Fruit fly (Drosophila melanogaster) whole organism, wandering third instar larva: Measurements from ENCODE around the gene CG10283.
A peak's percentile ranks its signal among the peaks of the same experiment; 100 is the strongest.

ENCODE experiments used
- Abd-B ChIP-seq: fragments of >200 bp; optimal IDR thresholded peaks from 2 replicates; lab custom pipeline; 2017; ENCODE audit warnings: missing biosample characterization, missing genetic modification characterization
- CG9705 ChIP-seq: fragments of 200-800 bp; sonication (Bioruptor generic); optimal IDR thresholded peaks from 2 replicates; lab custom pipeline; 2018; ENCODE audit warnings: missing biosample characterization, mild to moderate bottlenecking, missing genetic modification characterization
- Dfd ChIP-seq: fragments of >200 bp; optimal IDR thresholded peaks from 2 replicates; lab custom pipeline; 2017; ENCODE audit warnings: missing biosample characterization, missing genetic modification characterization
- Dif ChIP-seq: fragments of 200-275, 200-300 bp; sonication (Bioruptor generic); optimal IDR thresholded peaks from 2 replicates; lab custom pipeline; 2018; ENCODE audit warnings: missing biosample characterization, missing genetic modification characterization; ENCODE audit not compliant: partially characterized antibody
- GATAd ChIP-seq: sonication (Bioruptor generic); optimal IDR thresholded peaks from 2 replicates; lab custom pipeline; 2016; ENCODE audit warnings: missing biosample characterization, missing genetic modification characterization
- Hr78 ChIP-seq: fragments of >200 bp; optimal IDR thresholded peaks from 2 replicates; lab custom pipeline; 2017; ENCODE audit warnings: missing biosample characterization, missing genetic modification characterization
- Hr83 ChIP-seq: fragments of 200-300 bp; sonication (Bioruptor generic); optimal IDR thresholded peaks from 2 replicates; lab custom pipeline; 2016; ENCODE audit warnings: missing biosample characterization, mild to moderate bottlenecking, missing genetic modification characterization, moderate library complexity; ENCODE audit not compliant: poor library complexity, severe bottlenecking
- Jra ChIP-seq: sonication (Bioruptor generic); optimal IDR thresholded peaks from 2 replicates; lab custom pipeline; 2016; ENCODE audit warnings: missing biosample characterization, missing genetic modification characterization
- Mio ChIP-seq: sonication (Bioruptor generic); optimal IDR thresholded peaks from 2 replicates; lab custom pipeline; 2016; ENCODE audit warnings: missing biosample characterization, missing genetic modification characterization
- Myc ChIP-seq: fragments of >200 bp; optimal IDR thresholded peaks from 2 replicates; lab custom pipeline; 2017
- Rel ChIP-seq, 2 experiments: fragments of 200-800 bp; sonication (Bioruptor generic) in 1 of 2; optimal IDR thresholded peaks; 2 replicates in 1 of 2; 3 replicates in 1 of 2; lab custom pipeline; 2016 to 2019; ENCODE audit warnings: mild to moderate bottlenecking in 2 of 2, missing biosample characterization in 2 of 2, missing genetic modification characterization in 2 of 2, moderate library complexity in 1 of 2
- Sp1 ChIP-seq: fragments of 200-800 bp; sonication (Bioruptor generic); optimal IDR thresholded peaks from 3 replicates; lab custom pipeline; 2019; ENCODE audit warnings: missing biosample characterization, mild to moderate bottlenecking, missing genetic modification characterization, moderate library complexity
- Vsx2 ChIP-seq: fragments of 200-300, 225-300 bp; sonication (Bioruptor generic); optimal IDR thresholded peaks from 2 replicates; lab custom pipeline; 2018; ENCODE audit warnings: missing biosample characterization, missing genetic modification characterization; ENCODE audit not compliant: partially characterized antibody
- br ChIP-seq: fragments of 200-800 bp; sonication (Bioruptor generic); optimal IDR thresholded peaks from 2 replicates; lab custom pipeline; 2016; ENCODE audit warnings: missing biosample characterization, missing genetic modification characterization
- brk ChIP-seq: fragments of 200-800 bp; sonication (Bioruptor generic); optimal IDR thresholded peaks from 2 replicates; lab custom pipeline; 2016; ENCODE audit warnings: missing biosample characterization, mild to moderate bottlenecking, missing genetic modification characterization
- dl ChIP-seq, 2 experiments: fragments of 175-275, 200-275 bp in 1 of 2; fragments of 200-275 bp in 1 of 2; sonication (Bioruptor generic); optimal IDR thresholded peaks; lab custom pipeline; 2018; ENCODE audit warnings: mild to moderate bottlenecking in 2 of 2, missing biosample characterization in 2 of 2, missing genetic modification characterization in 2 of 2, moderate library complexity in 2 of 2; ENCODE audit not compliant: partially characterized antibody in 2 of 2, insufficient read depth in 1 of 2
- dmrt93B ChIP-seq: fragments of 200-800 bp; sonication (Bioruptor generic); optimal IDR thresholded peaks from 2 replicates; lab custom pipeline; 2018; ENCODE audit warnings: missing biosample characterization, mild to moderate bottlenecking, missing genetic modification characterization
- dsf ChIP-seq: sonication (Bioruptor generic); optimal IDR thresholded peaks from 2 replicates; lab custom pipeline; 2016; ENCODE audit warnings: missing biosample characterization, missing genetic modification characterization, borderline replicate concordance
- ey ChIP-seq: fragments of 200-800 bp; sonication (Bioruptor generic); optimal IDR thresholded peaks from 2 replicates; lab custom pipeline; 2016; ENCODE audit warnings: missing biosample characterization, missing genetic modification characterization
- foxo ChIP-seq, 2 experiments: fragments of 200-800 bp; sonication (Bioruptor generic); optimal IDR thresholded peaks; 2 replicates in 1 of 2; 3 replicates in 1 of 2; lab custom pipeline; 2016 to 2017; ENCODE audit warnings: missing biosample characterization in 2 of 2, missing genetic modification characterization in 2 of 2
- fru ChIP-seq: fragments of 200-800 bp; sonication (Bioruptor generic); optimal IDR thresholded peaks from 3 replicates; lab custom pipeline; 2016; ENCODE audit warnings: missing biosample characterization, mild to moderate bottlenecking, missing genetic modification characterization
- jim ChIP-seq: fragments of 175-275, 200-325 bp; sonication (Bioruptor generic); optimal IDR thresholded peaks from 2 replicates; lab custom pipeline; 2016; ENCODE audit warnings: missing biosample characterization, mild to moderate bottlenecking, missing genetic modification characterization
- pan ChIP-seq: fragments of >200 bp; optimal IDR thresholded peaks from 2 replicates; lab custom pipeline; 2017
- psq ChIP-seq: fragments of 200-800 bp; sonication (Bioruptor generic); optimal IDR thresholded peaks from 3 replicates; lab custom pipeline; 2017; ENCODE audit warnings: missing biosample characterization, mild to moderate bottlenecking, missing genetic modification characterization, moderate library complexity
- sage ChIP-seq: fragments of 200-800 bp; sonication (Bioruptor generic); optimal IDR thresholded peaks from 2 replicates; lab custom pipeline; 2016; ENCODE audit warnings: missing biosample characterization, mild to moderate bottlenecking, missing genetic modification characterization
- sv ChIP-seq: fragments of 200-800 bp; sonication (Bioruptor generic); optimal IDR thresholded peaks from 3 replicates; lab custom pipeline; 2016; ENCODE audit warnings: missing biosample characterization, missing genetic modification characterization
- usp ChIP-seq: fragments of >200 bp; optimal IDR thresholded peaks from 2 replicates; lab custom pipeline; 2017; ENCODE audit warnings: missing biosample characterization, missing genetic modification characterization
- woc ChIP-seq: sonication (Bioruptor generic); optimal IDR thresholded peaks from 2 replicates; lab custom pipeline; 2016; ENCODE audit warnings: missing biosample characterization, mild to moderate bottlenecking, missing genetic modification characterization

CG10283 gene

dm6 chr2L:18503760-18504159 lies 19.4 kb upstream of the CG10283 start, which contains the start of gene kon:
TSS of gene kon (minus strand) at chr2L:18503978.
- no peak for TF ChIP-seq sage
- TF ChIP-seq GATAd, result no peak
- TF ChIP-seq Hr78 (GFP tag; lab: Kevin White, UChicago), result no peak
- no peak for TF ChIP-seq Hr83
- no peak for TF ChIP-seq Vsx2 (GFP tag; lab: Kevin White, UChicago)
- TF ChIP-seq ey (GFP tag; lab: Kevin White, UChicago), result no peak
- no peak for TF ChIP-seq Rel (GFP tag; optimal IDR thresholded peaks at IDR 0.05; lab: Kevin White, UChicago)
- no peak for TF ChIP-seq Rel (tag; optimal IDR thresholded peaks at IDR 0.05; lab: Kevin White, UChicago)
- TF ChIP-seq sv (GFP tag; lab: Kevin White, UChicago), result no peak
- TF ChIP-seq Myc (lab: Kevin White, UChicago), result no peak
- no peak for TF ChIP-seq fru (GFP tag; lab: Kevin White, UChicago)
- TF ChIP-seq dmrt93B (GFP tag; lab: Kevin White, UChicago), result no peak
- no peak for TF ChIP-seq foxo (GFP tag; optimal IDR thresholded peaks at IDR 0.05; lab: Kevin White, UChicago)

DNA sequence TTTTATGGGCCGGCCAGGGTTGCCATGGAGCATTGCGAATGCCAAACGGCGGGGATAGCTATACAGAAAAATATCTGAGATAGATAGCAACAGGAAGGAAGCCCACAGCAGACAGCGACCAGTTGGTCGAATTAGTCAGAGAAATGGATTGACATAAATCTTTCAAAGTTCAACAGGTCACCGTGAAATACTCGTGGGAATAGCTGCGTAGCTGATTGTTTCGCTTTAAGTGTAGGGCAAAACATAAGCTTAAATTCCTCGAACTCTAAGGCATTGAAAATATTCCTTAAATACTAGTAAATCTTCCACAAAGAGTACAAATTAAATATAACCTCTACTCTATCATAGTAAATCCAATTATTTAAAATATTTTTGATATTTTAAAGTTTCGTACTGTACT lies 15.6 kb upstream of the CG10283 start:
- TF ChIP-seq Dif (GFP tag; lab: Kevin White, UChicago), result no peak
- no peak for TF ChIP-seq Myc (lab: Kevin White, UChicago)
- no peak for TF ChIP-seq pan (lab: Kevin White, UChicago)
- no peak for TF ChIP-seq Abd-B (GFP tag; lab: Kevin White, UChicago)
- no peak for TF ChIP-seq dsf
- TF ChIP-seq Hr78 (GFP tag; lab: Kevin White, UChicago), result no peak
- TF ChIP-seq Sp1, result no peak
- TF ChIP-seq sage, result no peak
- TF ChIP-seq Mio (GFP tag; lab: Kevin White, UChicago), result no peak
- no peak for TF ChIP-seq Vsx2 (GFP tag; lab: Kevin White, UChicago)
- TF ChIP-seq CG9705 (GFP tag; lab: Kevin White, UChicago), result no peak
- TF ChIP-seq br (GFP tag; lab: Kevin White, UChicago), result no peak

dm6 chr2L:18496834-18497233 lies 12.5 kb upstream of the CG10283 start:
- TF ChIP-seq sage, result no peak
- no peak for TF ChIP-seq Dfd (GFP tag; lab: Kevin White, UChicago)
- no peak for TF ChIP-seq Dif (GFP tag; lab: Kevin White, UChicago)
- no peak for TF ChIP-seq dmrt93B (GFP tag; lab: Kevin White, UChicago)
- no peak for TF ChIP-seq Sp1
- TF ChIP-seq Hr83, result no peak
- no peak for TF ChIP-seq Hr78 (GFP tag; lab: Kevin White, UChicago)
- TF ChIP-seq Abd-B (GFP tag; lab: Kevin White, UChicago), result no peak

dm6 chr2L:18493122-18493521 lies 8.8 kb upstream of the CG10283 start:
- TF ChIP-seq woc (GFP tag; lab: Kevin White, UChicago) (no peak), brk (GFP tag; lab: Kevin White, UChicago) (no peak), usp (GFP tag; lab: Kevin White, UChicago) (no peak), jim (GFP tag; lab: Kevin White, UChicago) (no peak), Jra (no peak)

DNA sequence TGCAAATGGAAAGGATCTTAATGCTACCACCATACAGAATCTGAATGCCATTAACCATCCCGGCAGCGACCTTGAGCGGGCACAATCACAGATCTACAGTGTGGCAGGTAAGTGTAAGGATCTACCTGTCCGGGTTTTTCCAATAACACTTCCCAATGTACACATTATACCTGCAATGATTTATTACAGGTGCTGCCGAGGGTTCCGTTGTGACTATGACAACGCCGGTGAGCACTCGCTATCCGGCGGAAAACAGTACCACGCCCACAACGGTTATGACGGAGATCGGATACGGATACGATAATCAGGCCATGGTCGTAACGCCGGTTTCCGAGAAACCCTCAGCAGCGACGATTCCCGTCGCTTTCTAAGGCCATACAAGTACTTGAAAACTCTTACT lies 2.5 kb upstream of the CG10283 start:
- TF ChIP-seq woc (GFP tag; lab: Kevin White, UChicago) (no peak), dmrt93B (GFP tag; lab: Kevin White, UChicago) (no peak), CG9705 (GFP tag; lab: Kevin White, UChicago) (no peak), br (GFP tag; lab: Kevin White, UChicago) (no peak), dl (GFP tag; optimal IDR thresholded peaks at IDR 0.05; lab: Kevin White, UChicago; ENCODE audit: insufficient read depth in 1 of 2, partially characterized antibody in 2 of 2) (no peak), Abd-B (GFP tag; lab: Kevin White, UChicago) (no peak), psq (GFP tag; lab: Kevin White, UChicago) (no peak), jim (GFP tag; lab: Kevin White, UChicago) (no peak), Mio (GFP tag; lab: Kevin White, UChicago) (no peak)
- TF ChIP-seq, all 38 proteins: peak for 0

DNA sequence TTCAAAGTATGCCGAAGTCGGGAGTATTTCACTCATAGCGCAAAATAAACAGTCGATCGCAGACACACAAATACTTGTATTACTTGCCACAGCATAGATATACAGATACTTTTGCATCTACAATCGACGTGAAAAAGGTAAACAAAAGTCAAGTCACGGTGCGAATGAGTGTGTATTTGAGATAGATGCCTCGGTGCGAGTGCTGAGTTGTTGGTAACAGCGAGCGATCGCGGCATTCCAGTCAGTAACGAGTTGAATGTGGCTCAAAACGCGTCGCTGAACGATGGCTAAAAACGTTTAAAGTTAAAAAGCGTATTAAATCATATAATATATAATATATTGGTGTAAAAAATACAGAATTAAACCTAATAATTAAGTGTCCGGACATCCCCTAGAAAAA lies 898 bp upstream of the CG10283 start, which contains the start of gene grnd:
Gene grnd (plus strand): TSS at position 207 of the 400 bp plus-strand sequence.
- TF ChIP-seq br (GFP tag; lab: Kevin White, UChicago) (no peak), brk (GFP tag; lab: Kevin White, UChicago) (peak; percentile 29), fru (GFP tag; lab: Kevin White, UChicago) (peak; percentile 36), sv (GFP tag; lab: Kevin White, UChicago) (no peak)
- TF ChIP-seq, all 38 proteins: peak for 2
